Worm (Caenorhabditis elegans): ENCODE measurements around the gene cutl-17.
A peak's percentile ranks its signal among the peaks of the same experiment; 100 is the strongest.

The cutl-17 gene

DNA sequence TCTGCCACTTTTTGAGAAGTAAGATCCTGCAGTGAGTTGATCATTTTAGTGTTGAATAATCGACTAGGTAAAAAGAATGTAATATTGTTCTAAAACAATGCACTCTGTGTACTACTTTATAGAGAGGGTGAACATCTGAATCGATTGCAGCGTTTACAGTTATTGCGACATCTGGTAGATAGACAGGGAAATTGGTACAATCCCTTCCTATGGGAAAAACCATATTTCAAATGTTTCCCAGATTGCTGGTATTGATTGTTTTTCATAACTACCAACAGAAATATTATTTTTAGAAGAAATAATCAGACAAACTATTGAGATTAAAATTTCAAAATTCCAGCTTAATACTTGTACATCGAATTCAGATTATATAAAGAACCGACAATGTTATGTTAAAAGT, 27.7 kb upstream of the cutl-17 start, which contains the start of gene gadr-2:
gadr-2 (minus strand) TSS at position 101 of the 400 bp plus-strand sequence.
- no peak for TF ChIP-seq tab-1 (GFP tag; IDR thresholded peaks at IDR 0.05)
- no peak for TF ChIP-seq ztf-23 (GFP tag; IDR thresholded peaks at IDR 0.05)
- TF ChIP-seq ztf-29 (GFP tag; IDR thresholded peaks at IDR 0.05) = no peak
- no peak for TF ChIP-seq cog-1 (tag; optimal IDR thresholded peaks at IDR 0.05)
- no peak for TF ChIP-seq ref-1 (GFP tag; conservative IDR thresholded peaks at IDR 0.05)
- no peak for TF ChIP-seq klf-2 (GFP tag; conservative IDR thresholded peaks at IDR 0.05)
- no peak for TF ChIP-seq med-1 (GFP tag; optimal IDR thresholded peaks at IDR 0.05; ENCODE audit: insufficient read depth)
- no peak for TF ChIP-seq flt-1 (GFP tag; IDR thresholded peaks at IDR 0.05)
- TF ChIP-seq T22C8.4 (GFP tag; IDR thresholded peaks at IDR 0.05) = no peak

ce11 chrIV:9480936-9481335, 23.6 kb upstream of the cutl-17 start, which contains the start of gene cng-3:
TSS of gene cng-3 (minus strand) at chrIV:9481037.
- TF ChIP-seq cog-1 (tag; optimal IDR thresholded peaks at IDR 0.05) = no peak
- no peak for TF ChIP-seq ztf-23 (GFP tag; IDR thresholded peaks at IDR 0.05)
- no peak for TF ChIP-seq tab-1 (GFP tag; IDR thresholded peaks at IDR 0.05)
- no peak for TF ChIP-seq T22C8.4 (GFP tag; IDR thresholded peaks at IDR 0.05)
- no peak for TF ChIP-seq ref-1 (GFP tag; conservative IDR thresholded peaks at IDR 0.05)
- no peak for TF ChIP-seq ztf-29 (GFP tag; IDR thresholded peaks at IDR 0.05)
- no peak for TF ChIP-seq med-1 (GFP tag; optimal IDR thresholded peaks at IDR 0.05; ENCODE audit: insufficient read depth)
- TF ChIP-seq flt-1 (GFP tag; IDR thresholded peaks at IDR 0.05) = no peak
- no peak for TF ChIP-seq klf-2 (GFP tag; conservative IDR thresholded peaks at IDR 0.05)

DNA sequence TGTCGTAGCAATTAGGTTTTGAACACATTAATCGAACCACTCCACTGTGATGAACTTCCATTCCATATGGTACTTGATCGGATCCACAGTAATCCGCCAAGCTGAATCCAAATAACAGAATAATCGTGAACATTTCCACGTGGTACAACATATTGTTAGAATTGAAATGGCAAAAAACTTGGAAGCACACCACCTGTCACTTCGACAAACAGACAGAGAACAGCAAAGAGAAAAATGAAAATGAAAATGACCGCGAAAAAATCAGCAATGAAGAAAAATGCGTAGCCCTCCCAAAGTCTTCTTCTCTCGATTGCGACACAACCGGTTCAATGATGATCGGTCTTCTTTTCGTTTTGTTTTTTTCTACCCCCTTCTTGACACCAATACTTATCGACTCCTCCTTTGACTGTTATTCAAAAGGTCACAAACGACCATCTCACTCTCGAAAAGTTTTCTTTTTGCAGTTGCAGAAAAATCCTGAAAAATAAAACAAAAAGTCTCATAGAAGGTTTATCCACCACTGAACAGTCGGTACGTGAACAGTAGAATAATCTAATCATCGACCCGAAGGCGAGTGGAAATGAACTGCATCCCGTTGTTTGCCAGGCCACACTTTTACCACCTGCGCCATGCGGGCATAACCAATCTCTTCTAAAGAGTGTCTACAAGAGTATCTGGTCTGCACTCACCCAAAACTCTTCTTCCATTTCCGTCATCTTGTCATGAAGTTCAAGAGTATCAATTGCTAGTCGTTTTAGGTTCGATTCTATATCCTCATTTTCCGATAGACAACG, 20.0 kb upstream of the cutl-17 start, which contains the start of gene wrt-3:
wrt-3 (minus strand) TSS at position 322 of the 794 bp plus-strand sequence.
- peak; percentile 58 for TF ChIP-seq cog-1 (tag; optimal IDR thresholded peaks at IDR 0.05)
- TF ChIP-seq tab-1 (GFP tag; IDR thresholded peaks at IDR 0.05) = peak; percentile 98
- peak; percentile 96 for TF ChIP-seq ztf-23 (GFP tag; IDR thresholded peaks at IDR 0.05)
- peak; percentile 95 for TF ChIP-seq T22C8.4 (GFP tag; IDR thresholded peaks at IDR 0.05)
- no peak; the same call in 1 of the 2 replicates for TF ChIP-seq ztf-29 (GFP tag; IDR thresholded peaks at IDR 0.05)
- TF ChIP-seq med-1 (GFP tag; optimal IDR thresholded peaks at IDR 0.05; ENCODE audit: insufficient read depth) = peak; percentile 89
- TF ChIP-seq flt-1 (GFP tag; IDR thresholded peaks at IDR 0.05) = peak; percentile 99
- no peak; the same call in 1 of the 2 replicates for TF ChIP-seq klf-2 (GFP tag; conservative IDR thresholded peaks at IDR 0.05)
- peak; percentile 95 for TF ChIP-seq ref-1 (GFP tag; conservative IDR thresholded peaks at IDR 0.05)

- TF ChIP-seq ref-1 (GFP tag; conservative IDR thresholded peaks at IDR 0.05) (no peak), tab-1 (GFP tag; IDR thresholded peaks at IDR 0.05) (no peak), ztf-23 (GFP tag; IDR thresholded peaks at IDR 0.05) (no peak), klf-2 (GFP tag; conservative IDR thresholded peaks at IDR 0.05) (no peak), flt-1 (GFP tag; IDR thresholded peaks at IDR 0.05) (no peak), med-1 (GFP tag; optimal IDR thresholded peaks at IDR 0.05; ENCODE audit: insufficient read depth) (no peak), T22C8.4 (GFP tag; IDR thresholded peaks at IDR 0.05) (no peak), ztf-29 (GFP tag; IDR thresholded peaks at IDR 0.05) (no peak), cog-1 (tag; optimal IDR thresholded peaks at IDR 0.05) (no peak)
Observed at ce11 chrIV:9469293-9469692, 12.0 kb upstream of the cutl-17 start.

ce11 chrIV:9467418-9467817, 10.1 kb upstream of the cutl-17 start, which contains the start of gene F38E11.6:
TSS of gene F38E11.6 (minus strand) at chrIV:9467518.
- TF ChIP-seq klf-2 (GFP tag; conservative IDR thresholded peaks at IDR 0.05) (no peak), ref-1 (GFP tag; conservative IDR thresholded peaks at IDR 0.05) (no peak), ztf-29 (GFP tag; IDR thresholded peaks at IDR 0.05) (no peak), med-1 (GFP tag; optimal IDR thresholded peaks at IDR 0.05; ENCODE audit: insufficient read depth) (no peak), T22C8.4 (GFP tag; IDR thresholded peaks at IDR 0.05) (no peak), cog-1 (tag; optimal IDR thresholded peaks at IDR 0.05) (no peak), ztf-23 (GFP tag; IDR thresholded peaks at IDR 0.05) (no peak), tab-1 (GFP tag; IDR thresholded peaks at IDR 0.05) (no peak), flt-1 (GFP tag; IDR thresholded peaks at IDR 0.05) (no peak)

DNA sequence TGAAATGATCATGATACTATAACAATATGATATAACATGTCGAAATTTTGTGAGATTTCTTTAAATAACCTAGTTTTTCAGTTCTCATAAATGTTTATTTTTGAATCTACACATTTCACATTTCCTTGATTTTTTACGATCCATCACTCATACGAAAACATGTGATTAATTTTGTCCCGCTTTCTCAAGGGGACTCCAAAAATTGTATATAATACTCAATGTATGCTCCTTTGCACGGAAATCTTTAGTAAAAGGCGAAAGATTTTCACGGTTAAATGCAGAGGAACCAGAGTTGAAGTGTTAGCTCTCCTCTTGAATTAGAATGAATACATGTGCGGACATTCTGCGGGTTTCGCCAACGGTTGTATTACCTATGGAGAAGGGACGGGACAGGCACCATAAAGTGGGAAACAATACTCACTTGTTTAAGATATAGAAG, 7.1 kb upstream of the cutl-17 start:
- TF ChIP-seq flt-1 (GFP tag; IDR thresholded peaks at IDR 0.05) (0 out of 2 replicates have a peak, but pooled peaks have one; percentile 15), klf-2 (GFP tag; conservative IDR thresholded peaks at IDR 0.05) (no peak)

- TF ChIP-seq ref-1 (GFP tag; conservative IDR thresholded peaks at IDR 0.05) (no peak), ztf-29 (GFP tag; IDR thresholded peaks at IDR 0.05) (no peak), ztf-23 (GFP tag; IDR thresholded peaks at IDR 0.05) (no peak), T22C8.4 (GFP tag; IDR thresholded peaks at IDR 0.05) (no peak), flt-1 (GFP tag; IDR thresholded peaks at IDR 0.05) (no peak), cog-1 (tag; optimal IDR thresholded peaks at IDR 0.05) (no peak), tab-1 (GFP tag; IDR thresholded peaks at IDR 0.05) (no peak), klf-2 (GFP tag; conservative IDR thresholded peaks at IDR 0.05) (no peak), med-1 (GFP tag; optimal IDR thresholded peaks at IDR 0.05; ENCODE audit: insufficient read depth) (no peak)
Observed at ce11 chrIV:9459224-9459781, 2.0 kb upstream of the cutl-17 start, which contains the start of gene copb-2. TSS of gene copb-2 (plus strand) at chrIV:9459731.

DNA sequence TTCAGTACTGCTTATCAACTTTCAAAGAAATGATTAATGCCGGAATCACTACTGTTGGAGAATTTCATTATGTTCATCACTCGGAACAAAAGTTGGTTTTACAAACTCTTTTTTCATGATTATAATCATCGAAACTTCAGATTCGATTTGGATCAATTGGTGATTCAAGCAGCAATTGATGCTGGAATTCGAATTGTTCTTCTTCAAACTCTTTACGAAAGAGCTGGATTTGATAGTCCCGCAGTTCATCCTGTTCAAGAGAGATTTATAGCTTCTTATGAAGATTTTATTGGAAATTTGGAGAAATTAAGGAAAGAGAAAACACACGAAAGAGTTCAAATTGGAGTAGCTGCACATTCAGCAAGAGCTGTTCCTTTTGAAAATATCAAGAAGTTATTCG, 5.5 kb downstream of the cutl-17 start:
- TF ChIP-seq ztf-29 (GFP tag; IDR thresholded peaks at IDR 0.05) (no peak), cog-1 (tag; optimal IDR thresholded peaks at IDR 0.05) (no peak), ztf-23 (GFP tag; IDR thresholded peaks at IDR 0.05) (no peak), tab-1 (GFP tag; IDR thresholded peaks at IDR 0.05) (no peak), flt-1 (GFP tag; IDR thresholded peaks at IDR 0.05) (no peak), T22C8.4 (GFP tag; IDR thresholded peaks at IDR 0.05) (no peak), med-1 (GFP tag; optimal IDR thresholded peaks at IDR 0.05; ENCODE audit: insufficient read depth) (no peak), ref-1 (GFP tag; conservative IDR thresholded peaks at IDR 0.05) (no peak), klf-2 (GFP tag; conservative IDR thresholded peaks at IDR 0.05) (no peak)

- TF ChIP-seq ztf-23 (GFP tag; IDR thresholded peaks at IDR 0.05) (no peak), klf-2 (GFP tag; conservative IDR thresholded peaks at IDR 0.05) (no peak), flt-1 (GFP tag; IDR thresholded peaks at IDR 0.05) (no peak), ztf-29 (GFP tag; IDR thresholded peaks at IDR 0.05) (no peak), med-1 (GFP tag; optimal IDR thresholded peaks at IDR 0.05; ENCODE audit: insufficient read depth) (no peak), cog-1 (tag; optimal IDR thresholded peaks at IDR 0.05) (no peak), T22C8.4 (GFP tag; IDR thresholded peaks at IDR 0.05) (no peak), ref-1 (GFP tag; conservative IDR thresholded peaks at IDR 0.05) (no peak), tab-1 (GFP tag; IDR thresholded peaks at IDR 0.05) (no peak)
Observed at ce11 chrIV:9450375-9450774, 6.9 kb downstream of the cutl-17 start, which contains the start of gene cpin-1. TSS of gene cpin-1 (plus strand) at chrIV:9450675.

Data from whole organism, midembryonic.